Worm (Caenorhabditis elegans) whole organism, L2 larva: ENCODE data around the gene rpb-12.
A peak's percentile ranks its signal among the peaks of the same experiment; 100 is the strongest.

Experiments used
- C34F6.9 ChIP-seq: fragments of 150-350 bp; optimal IDR thresholded peaks from 2 replicates; lab custom pipeline; 2014; ENCODE audit warnings: missing biosample characterization, missing genetic modification characterization
- F13H6.1 ChIP-seq: sonication (generic microtip); optimal IDR thresholded peaks from 2 replicates; lab custom pipeline; 2016; ENCODE audit warnings: missing genetic modification characterization, missing compliant biosample characterization
- R02D3.7 ChIP-seq: fragments of 150-350 bp; optimal IDR thresholded peaks from 2 replicates; lab custom pipeline; 2014; ENCODE audit warnings: missing biosample characterization, missing genetic modification characterization
- Y55F3AM.14 ChIP-seq: fragments of 200-800 bp; sonication (Bioruptor generic); optimal IDR thresholded peaks from 2 replicates; lab custom pipeline; 2018; ENCODE audit warnings: mild to moderate bottlenecking, missing genetic modification characterization, missing compliant biosample characterization
- blmp-1 ChIP-seq: sonication (generic microtip); optimal IDR thresholded peaks from 2 replicates; lab custom pipeline; 2017; ENCODE audit warnings: missing genetic modification characterization, mild to moderate bottlenecking, missing compliant biosample characterization, antibody characterized with exemption, moderate library complexity; ENCODE audit not compliant: insufficient read depth
- ceh-16 ChIP-seq: fragments of 150-350 bp; optimal IDR thresholded peaks from 2 replicates; lab custom pipeline; 2014; ENCODE audit warnings: missing biosample characterization, missing genetic modification characterization
- ceh-82 ChIP-seq: fragments of 150-350 bp; optimal IDR thresholded peaks from 2 replicates; lab custom pipeline; 2014; ENCODE audit warnings: missing biosample characterization, missing genetic modification characterization
- dmd-4 ChIP-seq: sonication (generic microtip); optimal IDR thresholded peaks from 2 replicates; lab custom pipeline; 2017; ENCODE audit warnings: missing biosample characterization, missing genetic modification characterization
- egl-27 ChIP-seq: sonication (generic microtip); optimal IDR thresholded peaks from 3 replicates; lab custom pipeline; 2017; ENCODE audit warnings: missing biosample characterization, missing genetic modification reagents, missing genetic modification characterization
- elt-1 ChIP-seq: fragments of 150-350 bp; optimal IDR thresholded peaks from 2 replicates; lab custom pipeline; 2014; ENCODE audit warnings: missing biosample characterization, missing genetic modification characterization
- elt-3 ChIP-seq: sonication (generic microtip); optimal IDR thresholded peaks from 2 replicates; lab custom pipeline; 2017; ENCODE audit warnings: missing biosample characterization, missing genetic modification characterization
- fos-1 ChIP-seq: fragments of 150-350 bp; optimal IDR thresholded peaks from 2 replicates; lab custom pipeline; 2014; ENCODE audit warnings: missing biosample characterization, missing genetic modification characterization
- gmeb-1 ChIP-seq: fragments of 150-350 bp; optimal IDR thresholded peaks from 2 replicates; lab custom pipeline; 2014; ENCODE audit warnings: missing biosample characterization, missing genetic modification characterization
- lin-11 ChIP-seq: fragments of 150-350 bp; sonication (generic microtip); optimal IDR thresholded peaks from 2 replicates; lab custom pipeline; 2014; ENCODE audit warnings: missing biosample characterization, missing genetic modification characterization, inconsistent platforms, mixed read lengths
- lin-13 ChIP-seq: fragments of 150-350 bp; optimal IDR thresholded peaks from 2 replicates; lab custom pipeline; 2014; ENCODE audit warnings: missing biosample characterization, missing genetic modification reagents, missing genetic modification characterization
- lin-39 ChIP-seq: fragments of 150-350 bp; optimal IDR thresholded peaks from 2 replicates; lab custom pipeline; 2014; ENCODE audit warnings: missing biosample characterization, missing genetic modification reagents, missing genetic modification characterization
- lsy-2 ChIP-seq, 2 experiments: fragments of 150-350 bp in 1 of 2; sonication (generic microtip) in 1 of 2; optimal IDR thresholded peaks; 2 replicates each; lab custom pipeline; 2014 to 2017; ENCODE audit warnings: missing biosample characterization in 2 of 2, missing genetic modification characterization in 2 of 2
- mbf-1 ChIP-seq: sonication (generic microtip); optimal IDR thresholded peaks from 2 replicates; lab custom pipeline; 2017; ENCODE audit warnings: missing biosample characterization, missing genetic modification characterization
- mdl-1 ChIP-seq, 2 experiments: fragments of 150-350 bp in 1 of 2; sonication (generic microtip) in 1 of 2; optimal IDR thresholded peaks; 2 replicates each; lab custom pipeline; 2017; ENCODE audit warnings: missing biosample characterization in 2 of 2, missing genetic modification characterization in 2 of 2
- nhr-10 ChIP-seq: sonication (generic microtip); optimal IDR thresholded peaks from 2 replicates; lab custom pipeline; 2017; ENCODE audit warnings: missing biosample characterization, missing genetic modification characterization
- nhr-11 ChIP-seq: fragments of 150-350 bp; optimal IDR thresholded peaks from 2 replicates; lab custom pipeline; 2014; ENCODE audit warnings: missing biosample characterization, missing genetic modification characterization
- nhr-12 ChIP-seq: fragments of 150-350 bp; optimal IDR thresholded peaks from 2 replicates; lab custom pipeline; 2014; ENCODE audit warnings: missing biosample characterization, missing genetic modification characterization
- nhr-129 ChIP-seq: fragments of 150-350 bp; optimal IDR thresholded peaks from 2 replicates; lab custom pipeline; 2014; ENCODE audit warnings: missing biosample characterization, missing genetic modification characterization
- nhr-21 ChIP-seq: fragments of 150-350 bp; optimal IDR thresholded peaks from 2 replicates; lab custom pipeline; 2014; ENCODE audit warnings: missing biosample characterization, missing genetic modification characterization
- nhr-23 ChIP-seq: fragments of 150-350 bp; optimal IDR thresholded peaks from 2 replicates; lab custom pipeline; 2014; ENCODE audit warnings: missing biosample characterization, missing genetic modification reagents, missing genetic modification characterization
- nhr-237 ChIP-seq: fragments of 150-350 bp; optimal IDR thresholded peaks from 2 replicates; lab custom pipeline; 2014; ENCODE audit warnings: missing biosample characterization, missing genetic modification characterization
- nhr-25 ChIP-seq: fragments of 150-350 bp; sonication (generic microtip); optimal IDR thresholded peaks from 3 replicates; lab custom pipeline; 2014; ENCODE audit warnings: missing biosample characterization, missing genetic modification characterization
- peb-1 ChIP-seq: fragments of 150-350 bp; optimal IDR thresholded peaks from 2 replicates; lab custom pipeline; 2014; ENCODE audit warnings: missing biosample characterization, missing genetic modification characterization
- skn-1 ChIP-seq: sonication (generic microtip); optimal IDR thresholded peaks from 2 replicates; lab custom pipeline; 2017; ENCODE audit warnings: missing biosample characterization, missing genetic modification characterization
- sma-3 ChIP-seq: sonication (generic microtip); optimal IDR thresholded peaks from 2 replicates; lab custom pipeline; 2016; ENCODE audit warnings: missing genetic modification reagents, missing genetic modification characterization, missing compliant biosample characterization
- sma-9 ChIP-seq, 2 experiments: fragments of 150-350 bp in 1 of 2; sonication (generic microtip) in 1 of 2; optimal IDR thresholded peaks; 2 replicates each; lab custom pipeline; 2014 to 2016; ENCODE audit warnings: missing genetic modification characterization in 2 of 2, mild to moderate bottlenecking in 1 of 2, missing biosample characterization in 1 of 2, missing compliant biosample characterization in 1 of 2, missing genetic modification reagents in 1 of 2, moderate library complexity in 1 of 2
- unc-39 ChIP-seq: fragments of 150-350 bp; optimal IDR thresholded peaks from 2 replicates; lab custom pipeline; 2014; ENCODE audit warnings: missing biosample characterization, missing genetic modification characterization
- unc-55 ChIP-seq: fragments of 150-350 bp; sonication (generic microtip); optimal IDR thresholded peaks from 3 replicates; lab custom pipeline; 2014; ENCODE audit warnings: missing biosample characterization, missing genetic modification reagents, missing genetic modification characterization
- unc-62 ChIP-seq: fragments of 150-350 bp; optimal IDR thresholded peaks from 2 replicates; lab custom pipeline; 2014; ENCODE audit warnings: missing biosample characterization, missing genetic modification reagents, missing genetic modification characterization
- ztf-1 ChIP-seq: fragments of 200-800 bp; sonication (Bioruptor generic); conservative IDR thresholded peaks from 2 replicates; pipeline ENCODE4 v1.3.6; 2022; ENCODE audit warnings: missing genetic modification characterization, missing compliant biosample characterization
- ztf-11 ChIP-seq: sonication (generic microtip); optimal IDR thresholded peaks from 2 replicates; lab custom pipeline; 2017; ENCODE audit warnings: missing biosample characterization, missing genetic modification characterization
- ztf-4 ChIP-seq: fragments of 150-350 bp; optimal IDR thresholded peaks from 2 replicates; lab custom pipeline; 2014; ENCODE audit warnings: missing biosample characterization, missing genetic modification characterization

Gene rpb-12

ce11 chrIV:9140172-9140805 lies 6.4 kb downstream of the rpb-12 start:
- no peak for TF ChIP-seq nhr-25 (tag; lab: Kevin White, UChicago)
- no peak for TF ChIP-seq mdl-1 (tag; optimal IDR thresholded peaks at IDR 0.05; lab: Kevin White, UChicago)
- no peak for TF ChIP-seq ceh-82 (tag; lab: Kevin White, UChicago)
- TF ChIP-seq unc-62 (GFP tag; lab: Kevin White, UChicago): no peak
- TF ChIP-seq nhr-11 (tag; lab: Kevin White, UChicago): no peak
- TF ChIP-seq Y55F3AM.14: no peak

- no peak for TF ChIP-seq ztf-4 (tag; lab: Kevin White, UChicago)
- TF ChIP-seq nhr-129 (tag; lab: Kevin White, UChicago): no peak
- no peak for TF ChIP-seq unc-55 (GFP tag; lab: Kevin White, UChicago)
- TF ChIP-seq F13H6.1: no peak
- no peak for TF ChIP-seq sma-3 (GFP tag; lab: Kevin White, UChicago)
- TF ChIP-seq lin-11 (tag; lab: Kevin White, UChicago): no peak
- no peak for TF ChIP-seq ceh-16 (tag; lab: Kevin White, UChicago)
- no peak for TF ChIP-seq nhr-11 (tag; lab: Kevin White, UChicago)
- TF ChIP-seq dmd-4 (tag; lab: Kevin White, UChicago): no peak
- no peak for TF ChIP-seq R02D3.7 (tag; lab: Kevin White, UChicago)
- TF ChIP-seq lin-13: no peak
- no peak for TF ChIP-seq unc-62 (GFP tag; lab: Kevin White, UChicago)
- TF ChIP-seq ztf-1 (GFP tag; lab: Robert Waterston, UW): no peak
- no peak for TF ChIP-seq gmeb-1 (tag; lab: Kevin White, UChicago)
- TF ChIP-seq sma-9 (GFP tag; optimal IDR thresholded peaks at IDR 0.05; lab: Kevin White, UChicago): no peak
- TF ChIP-seq sma-9 (tag; optimal IDR thresholded peaks at IDR 0.05; lab: Kevin White, UChicago): no peak
- TF ChIP-seq egl-27 (tag; lab: Kevin White, UChicago): no peak
- TF ChIP-seq fos-1 (tag; lab: Kevin White, UChicago): no peak
- TF ChIP-seq nhr-237 (tag; lab: Kevin White, UChicago): no peak
- TF ChIP-seq nhr-12 (tag; lab: Kevin White, UChicago): no peak
These were observed 11.3 kb downstream of the rpb-12 start, which contains the start of gene delm-1 for ce11 chrIV:9135377-9135776. TSS of gene delm-1 (minus strand) at chrIV:9135477.

ce11 chrIV:9130605-9131004 lies 16.1 kb downstream of the rpb-12 start:
- TF ChIP-seq sma-3 (GFP tag; lab: Kevin White, UChicago): no peak
- TF ChIP-seq nhr-23: no peak
- TF ChIP-seq ztf-11 (tag; lab: Kevin White, UChicago): no peak
- no peak for TF ChIP-seq ztf-1 (GFP tag; lab: Robert Waterston, UW)
- TF ChIP-seq gmeb-1 (tag; lab: Kevin White, UChicago): no peak
- TF ChIP-seq elt-1 (tag; lab: Kevin White, UChicago): no peak
- TF ChIP-seq lin-11 (tag; lab: Kevin White, UChicago): no peak
- TF ChIP-seq F13H6.1: no peak
- TF ChIP-seq egl-27 (tag; lab: Kevin White, UChicago): no peak
- TF ChIP-seq skn-1 (tag; lab: Kevin White, UChicago): no peak

- TF ChIP-seq fos-1 (tag; lab: Kevin White, UChicago) (peak; percentile 69), mdl-1 (tag; optimal IDR thresholded peaks at IDR 0.05; lab: Kevin White, UChicago) (peak; percentile 66 to 79), ceh-82 (tag; lab: Kevin White, UChicago) (no peak), lsy-2 (tag; optimal IDR thresholded peaks at IDR 0.05; lab: Kevin White, UChicago) (peak in 1 of 2 experiments; percentile 50), unc-55 (GFP tag; lab: Kevin White, UChicago) (no peak), peb-1 (tag; lab: Kevin White, UChicago) (no peak), gmeb-1 (tag; lab: Kevin White, UChicago) (no peak), nhr-21 (tag; lab: Kevin White, UChicago) (peak; percentile 67), nhr-129 (tag; lab: Kevin White, UChicago) (peak; percentile 77), C34F6.9 (tag; lab: Kevin White, UChicago) (peak; percentile 64), nhr-12 (tag; lab: Kevin White, UChicago) (no peak), sma-3 (GFP tag; lab: Kevin White, UChicago) (peak; percentile 71), nhr-11 (tag; lab: Kevin White, UChicago) (no peak), nhr-25 (tag; lab: Kevin White, UChicago) (peak; percentile 49), sma-9 (GFP tag; optimal IDR thresholded peaks at IDR 0.05; lab: Kevin White, UChicago) (peak; percentile 56), sma-9 (tag; optimal IDR thresholded peaks at IDR 0.05; lab: Kevin White, UChicago) (no peak), unc-39 (tag; lab: Kevin White, UChicago) (no peak), F13H6.1 (peak; percentile 58), nhr-10 (no peak), blmp-1 (tag; lab: Kevin White, UChicago) (peak; percentile 48), ztf-11 (tag; lab: Kevin White, UChicago) (no peak), lin-39 (no peak), mbf-1 (no peak), elt-3 (no peak)
These were observed 25.1 kb downstream of the rpb-12 start for ce11 chrIV:9121545-9121944.
